Fruit fly (Drosophila melanogaster): ENCODE data around the gene CG32432.

dm6 chr3L:20920495-20920894 is 35.5 kb upstream of the CG32432 start:
- TF ChIP-seq CG10348 (GFP tag; IDR thresholded peaks at IDR 0.05): no peak
- TF ChIP-seq Pif1B (GFP tag; optimal IDR thresholded peaks at IDR 0.05): no peak
- no peak for TF ChIP-seq CG32121 (GFP tag; IDR thresholded peaks at IDR 0.05)
- TF ChIP-seq CG34367 (tag; optimal IDR thresholded peaks at IDR 0.05): no peak
- no peak for TF ChIP-seq CG15710 (tag; optimal IDR thresholded peaks at IDR 0.05)
- no peak for TF ChIP-seq gl (tag; optimal IDR thresholded peaks at IDR 0.05)
- no peak for TF ChIP-seq EcR (GFP tag; optimal IDR thresholded peaks at IDR 0.05)
- no peak for TF ChIP-seq CG13204 (GFP tag; optimal IDR thresholded peaks at IDR 0.05)
- TF ChIP-seq rn (GFP tag; IDR thresholded peaks at IDR 0.05): no peak
- no peak for TF ChIP-seq D1 (tag; optimal IDR thresholded peaks at IDR 0.05)
- no peak for TF ChIP-seq CG8159 (tag; optimal IDR thresholded peaks at IDR 0.05)
- no peak for TF ChIP-seq CG4496 (GFP tag; IDR thresholded peaks at IDR 0.05)
- no peak for TF ChIP-seq fd96Ca (GFP tag; IDR thresholded peaks at IDR 0.05)

Data from whole organism, pupa.